Fruit fly (Drosophila melanogaster): ENCODE measurements around the gene CG33252.

The CG33252 gene

DNA sequence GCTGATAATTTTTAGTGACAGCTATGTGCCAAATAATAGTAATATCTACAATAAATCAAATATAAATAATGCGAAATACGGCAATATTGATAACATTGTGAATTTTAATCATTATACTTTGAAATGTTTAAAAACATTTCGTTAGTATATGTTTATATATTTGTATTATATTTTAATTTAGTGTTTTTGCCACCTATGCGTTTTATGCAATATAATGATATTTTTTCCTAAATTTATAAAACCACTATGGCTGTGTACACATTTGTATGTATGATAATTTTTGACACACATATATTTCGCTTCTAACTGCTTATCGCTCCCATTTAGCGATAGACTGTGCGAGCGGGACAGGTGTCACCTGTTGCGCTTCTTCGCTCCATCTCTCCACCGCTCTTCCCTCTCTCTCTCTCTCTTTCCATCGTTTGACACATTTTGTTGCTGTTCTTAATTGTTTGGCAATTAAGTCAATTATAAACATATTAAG lies 47.1 kb upstream of the CG33252 start (continued):
- TF ChIP-seq BtbVII (GFP tag; optimal IDR thresholded peaks at IDR 0.05) (peak; percentile 61), Gug (GFP tag; IDR thresholded peaks at IDR 0.05) (no peak), Oli (tag; optimal IDR thresholded peaks at IDR 0.05) (peak; percentile 70), Hr39 (optimal IDR thresholded peaks at IDR 0.05) (no peak), maf-S (GFP tag; optimal IDR thresholded peaks at IDR 0.05) (no peak), sc (optimal IDR thresholded peaks at IDR 0.05) (no peak), sc (GFP tag; optimal IDR thresholded peaks at IDR 0.05) (no peak), CG12219 (GFP tag; optimal IDR thresholded peaks at IDR 0.05) (no peak), Med (GFP tag) (peak; percentile 26), Elba2 (GFP tag; optimal IDR thresholded peaks at IDR 0.05) (no peak), GATAe (GFP tag; conservative IDR thresholded peaks at IDR 0.05) (0 out of 2 replicates have a peak, but pooled peaks have one; percentile 31), CG11723 (GFP tag; optimal IDR thresholded peaks at IDR 0.05) (no peak), en (GFP tag; optimal IDR thresholded peaks at IDR 0.05) (no peak), CG31224 (GFP tag; IDR thresholded peaks at IDR 0.05) (peak; percentile 38; the same call in 1 of the 2 replicates), CG10543 (GFP tag; optimal IDR thresholded peaks at IDR 0.05) (peak; percentile 36), HmgD (GFP tag; optimal IDR thresholded peaks at IDR 0.05) (no peak), so (GFP tag; IDR thresholded peaks at IDR 0.05) (no peak), Dad (GFP tag; optimal IDR thresholded peaks at IDR 0.05) (no peak), ems (GFP tag; optimal IDR thresholded peaks at IDR 0.05) (no peak), ab (GFP tag; optimal IDR thresholded peaks at IDR 0.05) (no peak), fd96Cb (tag; optimal IDR thresholded peaks at IDR 0.05) (peak; percentile 60), bowl (GFP tag; IDR thresholded peaks at IDR 0.05) (no peak), CG3065 (GFP tag; optimal IDR thresholded peaks at IDR 0.05) (no peak), CG4707 (GFP tag; optimal IDR thresholded peaks at IDR 0.05) (no peak), CG3281 (GFP tag; optimal IDR thresholded peaks at IDR 0.05) (peak; percentile 78), odd (GFP tag; optimal IDR thresholded peaks at IDR 0.05) (peak; percentile 8), CG4404 (GFP tag; IDR thresholded peaks at IDR 0.05) (no peak), Neu2 (GFP tag; optimal IDR thresholded peaks at IDR 0.05; ENCODE audit: borderline replicate concordance) (no peak), CG13123 (GFP tag; optimal IDR thresholded peaks at IDR 0.05) (no peak), da (GFP tag; optimal IDR thresholded peaks at IDR 0.05) (no peak), CG10267 (tag; optimal IDR thresholded peaks at IDR 0.05) (peak; percentile 53), CG12236 (GFP tag; optimal IDR thresholded peaks at IDR 0.05) (no peak), TFAM (GFP tag; optimal IDR thresholded peaks at IDR 0.05) (no peak), klu (GFP tag; IDR thresholded peaks at IDR 0.05) (no peak), gfzf (GFP tag; optimal IDR thresholded peaks at IDR 0.05) (no peak), sr (GFP tag; IDR thresholded peaks at IDR 0.05) (no peak), Bgb (GFP tag; IDR thresholded peaks at IDR 0.05; ENCODE audit: partially characterized antibody) (no peak), Ptx1 (GFP tag; IDR thresholded peaks at IDR 0.05) (peak; percentile 67; the same call in 1 of the 2 replicates), ssp (GFP tag; IDR thresholded peaks at IDR 0.05) (0 out of 2 replicates have a peak, but pooled peaks have one; percentile 11), CG7745 (tag; optimal IDR thresholded peaks at IDR 0.05) (no peak), CG13424 (tag; optimal IDR thresholded peaks at IDR 0.05) (peak; percentile 81), E2f1 (GFP tag; IDR thresholded peaks at IDR 0.05) (peak; percentile 40; the same call in 1 of the 2 replicates), Nf-YA (GFP tag; IDR thresholded peaks at IDR 0.05) (no peak), HmgZ (tag; optimal IDR thresholded peaks at IDR 0.05) (peak; percentile 40), H2.0 (GFP tag; IDR thresholded peaks at IDR 0.05) (0 out of 2 replicates have a peak, but pooled peaks have one; percentile 26), CG3163 (GFP tag; optimal IDR thresholded peaks at IDR 0.05) (no peak), cato (GFP tag; optimal IDR thresholded peaks at IDR 0.05; ENCODE audit: borderline replicate concordance) (no peak), caup (GFP tag; optimal IDR thresholded peaks at IDR 0.05; ENCODE audit: severe bottlenecking) (peak; percentile 47), Jarid2 (GFP tag; optimal IDR thresholded peaks at IDR 0.05) (no peak), CoRest (tag; optimal IDR thresholded peaks at IDR 0.05) (peak; percentile 84), B-H2 (GFP tag; optimal IDR thresholded peaks at IDR 0.05) (no peak), CG3407 (GFP tag; optimal IDR thresholded peaks at IDR 0.05) (no peak)

Data from whole organism, embryonic.